Worm (Caenorhabditis elegans): ENCODE data around the gene C49C3.4.

DNA sequence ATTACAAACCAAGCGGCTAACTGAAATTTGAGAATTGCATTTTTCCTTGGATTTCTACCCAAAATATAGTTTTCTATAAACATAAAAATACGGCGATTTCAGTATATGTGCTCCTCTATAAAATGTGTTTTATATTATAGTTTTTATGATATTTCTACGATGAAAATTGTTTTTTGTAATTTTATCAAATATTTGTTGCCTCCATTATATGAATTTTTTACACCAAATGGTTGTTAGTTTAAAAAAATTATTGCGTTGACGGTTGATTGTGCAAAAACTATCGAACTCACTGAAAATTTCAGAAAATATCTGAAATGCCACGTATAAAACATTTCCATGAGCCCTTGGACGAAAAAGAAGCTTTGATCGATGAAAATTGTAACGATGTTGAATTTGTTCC lies 12.4 kb upstream of the C49C3.4 start, which contains the start of gene T28F3.9:
- TF ChIP-seq pqm-1 (tag; optimal IDR thresholded peaks at IDR 0.05) (no peak), unc-130 (tag; optimal IDR thresholded peaks at IDR 0.05) (no peak), lsy-2 (tag; optimal IDR thresholded peaks at IDR 0.05) (no peak), nhr-237 (tag; optimal IDR thresholded peaks at IDR 0.05) (no peak), ets-5 (GFP tag; IDR thresholded peaks at IDR 0.05) (no peak), lin-15B (tag; optimal IDR thresholded peaks at IDR 0.05) (no peak), aha-1 (tag; optimal IDR thresholded peaks at IDR 0.05) (no peak), nhr-11 (tag; optimal IDR thresholded peaks at IDR 0.05) (no peak), jun-1 (tag; optimal IDR thresholded peaks at IDR 0.05) (no peak), zip-4 (GFP tag; optimal IDR thresholded peaks at IDR 0.05) (no peak), elt-2 (tag; optimal IDR thresholded peaks at IDR 0.05) (no peak), unc-98 (GFP tag; IDR thresholded peaks at IDR 0.05) (no peak)
